Worm (Caenorhabditis elegans) whole organism, mixed stage, embryonic: ENCODE data around the gene srt-63.

Experiments
- mep-1 ChIP-seq: fragments of 150-350 bp; optimal IDR thresholded peaks from 2 replicates; lab custom pipeline; 2017; ENCODE audit warnings: missing biosample characterization, missing genetic modification reagents, missing genetic modification characterization, inconsistent platforms
- nhr-12 ChIP-seq: fragments of 150-350 bp; optimal IDR thresholded peaks from 2 replicates; lab custom pipeline; 2014; ENCODE audit warnings: missing biosample characterization, missing genetic modification characterization
- nhr-237 ChIP-seq: fragments of 150-350 bp; optimal IDR thresholded peaks from 2 replicates; lab custom pipeline; 2014; ENCODE audit warnings: missing biosample characterization, missing genetic modification characterization
- unc-62 ChIP-seq: fragments of 150-350 bp; optimal IDR thresholded peaks from 2 replicates; lab custom pipeline; 2014; ENCODE audit warnings: missing biosample characterization, missing genetic modification reagents, missing genetic modification characterization

- no peak for TF ChIP-seq nhr-237 (tag; lab: Kevin White, UChicago)
- no peak for TF ChIP-seq unc-62 (GFP tag; lab: Kevin White, UChicago)
- TF ChIP-seq mep-1 (tag; lab: Kevin White, UChicago) = no peak
- TF ChIP-seq nhr-12 = no peak
These were observed 5.8 kb downstream of the srt-63 start, which contains the start of gene T28A11.13 for ce11 chrV:3250153-3250552.
